Worm (Caenorhabditis elegans): ENCODE results near the gene mrp-1.

The mrp-1 gene

ce11 chrX:553420-553819 lies 34.3 kb downstream of the mrp-1 start:
- TF ChIP-seq repo-1 (tag; optimal IDR thresholded peaks at IDR 0.05): no peak
- no peak for TF ChIP-seq D2030.7 (GFP tag; IDR thresholded peaks at IDR 0.05)
- 0 out of 2 replicates have a peak, but pooled peaks have one; percentile 24 for TF ChIP-seq dox-1 (GFP tag; IDR thresholded peaks at IDR 0.05)
- peak; percentile 76 for TF ChIP-seq nhr-80 (tag; optimal IDR thresholded peaks at IDR 0.05)

- TF ChIP-seq ztf-28 (GFP tag; IDR thresholded peaks at IDR 0.05) (no peak), snpc-4 (GFP tag; optimal IDR thresholded peaks at IDR 0.05) (no peak), snpc-4 (tag; optimal IDR thresholded peaks at IDR 0.05) (peak in 1 of 4 experiments; percentile 39), nhr-90 (tag; optimal IDR thresholded peaks at IDR 0.05) (no peak), mes-4 (tag; optimal IDR thresholded peaks at IDR 0.05) (no peak), nfyb-1 (GFP tag; IDR thresholded peaks at IDR 0.05) (no peak)
Measured at ce11 chrX:551175-551729, 36.4 kb downstream of the mrp-1 start, which contains the start of gene F57C12.2. TSS of gene F57C12.2 (minus strand) at chrX:551392.

ce11 chrX:542807-543206 lies 44.9 kb downstream of the mrp-1 start, which contains the start of gene F28C10.1:
TSS of gene F28C10.1 (plus strand) at chrX:543107.
- no peak for TF ChIP-seq Y95B8A.8 (GFP tag; IDR thresholded peaks at IDR 0.05)
- no peak for TF ChIP-seq pha-4 (tag; optimal IDR thresholded peaks at IDR 0.05)
- no peak for TF ChIP-seq ceh-79 (tag; optimal IDR thresholded peaks at IDR 0.05)
- TF ChIP-seq hrde-1 (tag; optimal IDR thresholded peaks at IDR 0.05; ENCODE audit: borderline replicate concordance): no peak
- no peak for TF ChIP-seq madf-3 (GFP tag; IDR thresholded peaks at IDR 0.05)
- no peak for TF ChIP-seq B0336.3 (GFP tag; IDR thresholded peaks at IDR 0.05)
- no peak for TF ChIP-seq gei-17 (GFP tag; optimal IDR thresholded peaks at IDR 0.05)
- TF ChIP-seq let-607 (tag; optimal IDR thresholded peaks at IDR 0.05): no peak
- no peak for TF ChIP-seq tbp1 (GFP tag; optimal IDR thresholded peaks at IDR 0.05)
- no peak for TF ChIP-seq ekl-4 (GFP tag; IDR thresholded peaks at IDR 0.05)
- no peak for TF ChIP-seq Y56A3A.18 (GFP tag; IDR thresholded peaks at IDR 0.05)
- no peak for TF ChIP-seq athp-1 (tag; optimal IDR thresholded peaks at IDR 0.05)
- no peak for TF ChIP-seq atf-7 (tag; optimal IDR thresholded peaks at IDR 0.05)
- no peak for TF ChIP-seq madf-8 (GFP tag; conservative IDR thresholded peaks at IDR 0.05)
- TF ChIP-seq F57A8.1 (GFP tag; optimal IDR thresholded peaks at IDR 0.05): no peak
- TF ChIP-seq hsf-1 (GFP tag; IDR thresholded peaks at IDR 0.05): no peak
- no peak for TF ChIP-seq fkh-3 (tag; optimal IDR thresholded peaks at IDR 0.05)
- no peak for TF ChIP-seq ets-4 (GFP tag; optimal IDR thresholded peaks at IDR 0.05)

- no peak for TF ChIP-seq F55B11.4 (tag; optimal IDR thresholded peaks at IDR 0.05; ENCODE audit: borderline replicate concordance, insufficient read depth)
- no peak for TF ChIP-seq ccch-3 (GFP tag; optimal IDR thresholded peaks at IDR 0.05)
- TF ChIP-seq mel-28 (tag; optimal IDR thresholded peaks at IDR 0.05; ENCODE audit: borderline replicate concordance): no peak
- TF ChIP-seq unc-62 (GFP tag; optimal IDR thresholded peaks at IDR 0.05): no peak
- TF ChIP-seq snpc-4 (GFP tag; optimal IDR thresholded peaks at IDR 0.05): peak; percentile 54
- peak in 2 of 4 experiments; percentile 82 to 93 for TF ChIP-seq snpc-4 (tag; optimal IDR thresholded peaks at IDR 0.05)
- no peak for TF ChIP-seq T07F8.4 (tag; optimal IDR thresholded peaks at IDR 0.05)
- TF ChIP-seq nfyb-1 (GFP tag; IDR thresholded peaks at IDR 0.05): no peak
- no peak for TF ChIP-seq rcor-1 (GFP tag; IDR thresholded peaks at IDR 0.05)
- no peak for TF ChIP-seq hmg-20 (GFP tag; IDR thresholded peaks at IDR 0.05)
- TF ChIP-seq snpc-1.1 (tag; optimal IDR thresholded peaks at IDR 0.05; ENCODE audit: insufficient read depth): peak; percentile 68
Measured at ce11 chrX:538083-538482, 49.6 kb downstream of the mrp-1 start.
